Worm (Caenorhabditis elegans): ENCODE data around the gene ZK688.12.

DNA sequence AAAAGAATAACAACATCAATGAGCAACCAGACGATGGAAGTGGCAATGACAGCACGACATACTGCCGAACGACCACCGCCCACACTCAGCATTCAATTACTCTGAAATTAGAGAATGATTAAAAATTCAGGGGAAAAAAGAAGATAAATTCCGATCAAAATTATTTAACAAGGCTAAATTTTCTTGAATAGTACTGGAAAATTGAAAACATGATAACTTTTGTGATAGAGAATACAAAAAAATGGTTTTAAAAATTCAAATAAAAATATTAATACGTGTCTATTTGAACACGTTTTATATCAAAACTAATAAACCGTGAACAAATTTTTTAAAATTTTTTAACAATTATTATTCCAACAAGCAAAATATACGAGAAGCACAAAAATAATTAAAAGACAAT is 4.3 kb upstream of the ZK688.12 start, which contains the start of gene gly-3:
- TF ChIP-seq lin-54 (GFP tag; optimal IDR thresholded peaks at IDR 0.05), result no peak
- no peak for TF ChIP-seq hmg-1.2 (GFP tag; IDR thresholded peaks at IDR 0.05)
- TF ChIP-seq unc-62 (GFP tag; optimal IDR thresholded peaks at IDR 0.05), result no peak
- TF ChIP-seq unc-130 (GFP tag; optimal IDR thresholded peaks at IDR 0.05), result no peak
- TF ChIP-seq ztf-22 (GFP tag; optimal IDR thresholded peaks at IDR 0.05), result no peak
- no peak for TF ChIP-seq zim-3 (tag; optimal IDR thresholded peaks at IDR 0.05)
- TF ChIP-seq madf-8 (GFP tag; conservative IDR thresholded peaks at IDR 0.05), result no peak
- no peak for TF ChIP-seq pha-4 (tag; optimal IDR thresholded peaks at IDR 0.05)
- TF ChIP-seq dox-1 (GFP tag; IDR thresholded peaks at IDR 0.05), result no peak
- TF ChIP-seq madf-10 (tag; optimal IDR thresholded peaks at IDR 0.05), result no peak
- TF ChIP-seq rpc-1 (optimal IDR thresholded peaks at IDR 0.05), result no peak
- TF ChIP-seq rpc-1 (tag; optimal IDR thresholded peaks at IDR 0.05), result no peak
